Fruit fly (Drosophila melanogaster): Measurements from ENCODE around the gene CG9498.

DNA sequence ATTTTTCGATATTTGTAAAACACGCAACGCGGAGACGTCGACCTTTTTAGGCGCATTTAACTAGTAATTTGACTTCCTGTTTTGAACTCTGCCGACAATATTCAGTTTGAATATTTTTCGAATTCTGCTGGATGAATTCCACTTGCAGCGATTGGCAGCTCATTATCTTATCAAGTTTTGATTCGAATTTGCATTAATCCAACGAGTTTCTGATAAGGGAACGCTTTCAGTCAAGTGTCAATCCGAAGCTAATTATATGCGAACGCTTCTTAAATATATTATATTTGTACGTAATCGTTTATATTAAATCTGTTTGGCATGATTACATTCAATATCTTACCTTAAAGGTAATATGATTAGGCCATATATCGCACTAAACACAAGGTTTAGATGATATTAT, 2.5 kb downstream of the CG9498 start, which contains the start of gene CG9497:
- no peak for TF ChIP-seq Sin3A (optimal IDR thresholded peaks at IDR 0.05)
- TF ChIP-seq insv (optimal IDR thresholded peaks at IDR 0.05) = no peak
- no peak for TF ChIP-seq psq (optimal IDR thresholded peaks at IDR 0.05)
- no peak for TF ChIP-seq ttk (optimal IDR thresholded peaks at IDR 0.05)
- no peak for TF ChIP-seq h (optimal IDR thresholded peaks at IDR 0.05)

All from Kc167 (cell line).